Worm (Caenorhabditis elegans): ENCODE data around the gene DH11.5.

DNA sequence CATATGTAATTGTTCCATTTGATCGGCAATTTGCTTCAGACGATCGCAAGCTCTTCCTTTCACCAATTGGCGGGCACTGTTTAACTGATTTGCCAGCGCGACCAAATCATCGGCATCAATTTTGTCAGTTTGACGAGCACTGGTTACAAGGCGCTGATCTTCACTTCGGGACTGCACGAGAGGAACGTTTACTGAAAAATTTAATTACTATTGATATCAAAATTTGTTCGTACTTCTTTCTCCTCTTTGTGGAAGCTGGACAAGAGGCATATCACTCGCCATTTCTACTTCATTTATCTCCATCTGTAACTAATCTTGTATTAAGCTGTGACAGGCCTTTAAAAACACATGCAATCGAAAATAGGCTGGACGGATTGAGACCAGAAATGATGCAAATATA is 61.5 kb downstream of the DH11.5 start, which contains the start of gene C08B11.9:
- TF ChIP-seq sox-4 (tag; optimal IDR thresholded peaks at IDR 0.05) (no peak), ztf-16 (tag; optimal IDR thresholded peaks at IDR 0.05) (no peak), ceh-19 (GFP tag; optimal IDR thresholded peaks at IDR 0.05) (no peak), lim-6 (tag; optimal IDR thresholded peaks at IDR 0.05) (no peak), pha-4 (tag; optimal IDR thresholded peaks at IDR 0.05) (no peak), ama-1 (optimal IDR thresholded peaks at IDR 0.05) (no peak), nfya-1 (tag; optimal IDR thresholded peaks at IDR 0.05) (no peak), lin-11 (tag; optimal IDR thresholded peaks at IDR 0.05) (no peak), elt-4 (tag; optimal IDR thresholded peaks at IDR 0.05) (no peak), zip-5 (tag; optimal IDR thresholded peaks at IDR 0.05) (no peak), eyg-1 (tag; optimal IDR thresholded peaks at IDR 0.05) (no peak), rnt-1 (tag; optimal IDR thresholded peaks at IDR 0.05) (no peak)

Data from whole organism, late embryonic.